Fruit fly (Drosophila melanogaster): Measurements from ENCODE around the gene Cph.

The Cph gene

DNA sequence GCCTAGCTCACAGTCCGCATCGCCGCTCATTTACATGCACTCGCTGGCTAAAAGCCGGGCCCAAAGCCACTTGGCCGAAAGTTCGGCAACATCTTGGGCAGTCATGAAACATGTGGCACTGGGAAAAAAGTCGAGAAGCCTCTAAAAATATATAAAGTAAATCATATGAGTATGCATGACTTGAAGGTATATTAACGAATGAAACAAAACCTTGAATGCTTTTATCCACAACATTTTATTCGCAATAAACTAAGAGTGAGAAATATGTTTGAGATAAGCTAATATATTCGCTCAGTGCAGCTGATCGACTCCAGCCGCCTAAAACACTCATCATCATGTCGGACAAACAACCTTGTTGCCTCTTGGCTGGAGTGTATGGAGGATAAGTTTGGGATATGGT lies 36.3 kb downstream of the Cph start:
- TF ChIP-seq noc (tag; optimal IDR thresholded peaks at IDR 0.05) = no peak

DNA sequence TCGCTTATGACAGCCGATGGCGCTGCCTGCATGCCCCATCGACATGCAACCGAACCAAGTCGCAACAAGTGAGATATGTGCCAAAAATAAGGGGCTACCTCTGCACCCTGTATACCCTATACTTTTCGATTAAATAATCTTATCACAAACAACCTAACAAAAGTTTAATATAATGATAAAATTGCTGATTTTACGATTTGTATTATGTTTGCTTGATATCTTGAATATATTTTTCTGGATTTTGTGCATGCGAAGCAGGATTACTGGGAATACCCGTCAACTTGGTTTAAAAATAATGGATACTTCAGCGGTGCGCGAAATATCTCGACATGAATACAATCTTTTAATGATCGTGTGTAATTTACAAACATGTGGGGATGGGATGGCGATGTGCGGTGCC lies 36.9 kb downstream of the Cph start:
- no peak for TF ChIP-seq noc (tag; optimal IDR thresholded peaks at IDR 0.05)

DNA sequence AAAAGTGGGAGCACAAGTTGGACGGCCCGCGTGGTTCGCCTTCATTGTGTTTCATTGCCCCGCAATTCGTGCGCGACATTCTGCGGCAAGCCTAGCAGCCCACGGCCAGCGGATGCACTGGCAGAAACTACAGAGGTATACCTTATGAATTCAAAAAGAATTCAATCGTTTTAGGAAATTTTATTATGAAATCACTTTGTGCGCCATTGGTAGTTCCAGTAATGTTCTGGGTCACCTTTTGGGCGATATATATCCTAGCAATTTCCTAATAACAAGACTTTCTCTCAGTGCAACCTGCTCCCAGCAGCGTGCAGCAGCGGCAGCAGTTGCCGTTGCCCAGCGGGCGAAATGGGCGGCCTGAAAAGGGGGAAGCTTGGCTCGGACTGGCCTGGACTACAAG lies 39.6 kb downstream of the Cph start:
- no peak for TF ChIP-seq noc (tag; optimal IDR thresholded peaks at IDR 0.05)

DNA sequence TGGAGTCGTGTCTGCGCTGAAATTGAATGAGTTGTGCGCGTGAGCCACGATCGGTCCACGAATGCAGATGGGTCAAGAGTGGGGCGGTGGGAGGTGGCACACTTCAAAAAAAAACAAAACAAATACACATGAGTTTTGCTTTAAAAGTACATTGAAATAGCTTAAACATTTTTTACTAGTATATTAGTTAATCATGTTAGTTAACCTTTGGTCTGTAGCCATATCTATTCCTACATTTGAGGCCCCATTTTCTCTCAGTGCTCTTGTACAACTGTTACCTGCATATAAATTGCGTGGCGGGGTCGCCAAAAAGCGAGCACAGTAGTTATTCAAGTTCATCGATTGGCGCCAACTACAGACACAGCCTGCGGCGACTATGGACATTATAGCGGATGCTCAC lies 41.8 kb downstream of the Cph start:
- TF ChIP-seq noc (tag; optimal IDR thresholded peaks at IDR 0.05) = no peak

DNA sequence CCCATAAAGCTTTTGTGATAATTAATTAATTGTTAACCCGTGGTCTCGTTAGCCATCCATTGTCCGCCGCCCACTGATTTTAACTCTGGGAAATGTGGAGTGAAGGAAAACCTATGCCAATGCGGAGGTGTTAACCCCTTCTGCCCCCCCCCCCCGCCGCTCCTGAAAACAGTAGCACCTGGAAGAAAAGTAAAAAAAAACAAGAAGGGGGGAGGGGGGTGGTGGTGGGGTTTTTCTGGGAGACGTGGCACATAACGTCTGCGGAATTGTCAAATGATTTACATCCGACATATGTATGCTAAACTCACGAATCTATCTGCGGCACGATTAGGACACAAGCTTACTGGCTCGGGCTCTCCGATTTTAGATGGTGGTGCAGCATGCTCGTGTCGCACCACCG lies 45.8 kb downstream of the Cph start:
- TF ChIP-seq noc (tag; optimal IDR thresholded peaks at IDR 0.05) = no peak

DNA sequence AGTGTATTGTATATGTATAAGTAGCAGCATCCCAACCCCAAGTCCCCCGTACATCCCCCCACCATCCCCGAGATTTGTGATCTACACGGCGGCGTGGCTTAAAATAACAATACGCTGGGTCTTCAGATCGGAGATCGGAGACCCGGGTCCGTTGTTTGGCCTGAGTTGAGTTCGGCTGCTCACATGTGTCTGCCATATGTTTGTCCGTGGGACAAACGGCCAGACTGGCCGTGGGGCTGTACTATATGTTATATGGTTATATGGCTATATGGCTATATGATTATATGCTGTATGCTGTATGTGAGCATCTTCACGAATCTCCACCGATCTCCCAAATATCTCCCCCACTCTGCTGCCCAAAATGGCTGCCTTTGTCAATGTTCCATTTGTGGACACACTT lies 52.0 kb downstream of the Cph start:
- TF ChIP-seq noc (tag; optimal IDR thresholded peaks at IDR 0.05) = no peak

DNA sequence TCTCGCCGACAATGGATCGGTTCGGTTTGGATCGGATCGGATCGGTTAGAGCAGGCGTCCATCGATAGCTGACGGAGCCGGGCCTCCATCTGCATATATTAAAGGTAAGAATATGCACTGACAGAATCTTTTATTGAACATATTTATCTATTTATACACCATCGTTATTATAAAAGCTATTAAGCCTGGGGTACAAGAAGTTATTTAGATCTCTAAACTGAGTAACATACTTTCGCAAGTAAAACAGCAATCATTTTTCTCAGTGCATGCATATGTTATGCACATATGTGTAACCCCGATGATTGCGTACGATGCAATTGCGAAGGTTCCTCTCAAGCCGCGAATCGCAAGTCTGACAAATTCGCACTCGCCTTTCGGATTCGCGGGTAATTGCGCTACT lies 55.5 kb downstream of the Cph start:
- TF ChIP-seq noc (tag; optimal IDR thresholded peaks at IDR 0.05) = no peak

DNA sequence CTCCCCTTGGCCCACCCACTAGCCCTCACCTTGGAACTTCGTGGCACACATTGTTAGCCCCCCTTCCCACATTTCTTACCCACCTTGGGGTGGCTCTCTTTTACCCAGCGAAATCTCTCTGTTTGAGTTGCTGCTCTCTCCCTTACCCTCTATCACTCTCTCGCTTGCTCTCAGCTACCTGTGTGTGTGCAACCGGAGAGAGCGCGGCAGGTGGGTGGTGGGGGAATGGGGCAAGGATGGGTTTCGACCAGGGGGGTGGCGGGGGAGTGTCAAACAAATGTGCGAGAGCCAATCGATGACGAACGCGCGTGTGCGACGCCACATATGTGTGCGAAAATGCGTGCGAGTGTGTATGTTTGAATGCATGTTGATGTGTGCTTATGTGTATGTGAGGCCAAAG lies 56.4 kb downstream of the Cph start:
- no peak for TF ChIP-seq noc (tag; optimal IDR thresholded peaks at IDR 0.05)

DNA sequence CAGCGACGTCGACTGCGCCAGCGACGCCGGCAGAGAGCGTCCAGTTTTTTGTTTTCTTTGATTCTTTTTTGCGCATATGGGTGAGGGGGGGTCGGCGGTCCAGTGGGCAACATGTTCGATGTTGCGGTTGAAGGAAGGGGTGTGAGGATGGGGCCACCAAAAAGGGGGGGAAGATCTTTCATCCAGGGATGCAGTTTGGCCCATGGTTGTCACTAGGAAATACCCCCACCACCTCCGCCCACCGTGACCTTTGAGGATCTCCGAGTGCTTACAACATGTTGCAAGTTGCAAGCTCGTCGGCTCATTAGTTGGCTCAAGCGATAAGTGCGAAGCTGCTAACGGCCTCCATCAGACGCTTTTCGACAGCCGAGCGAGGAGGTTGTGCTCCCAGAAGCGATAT lies 57.3 kb downstream of the Cph start:
- no peak for TF ChIP-seq noc (tag; optimal IDR thresholded peaks at IDR 0.05)

DNA sequence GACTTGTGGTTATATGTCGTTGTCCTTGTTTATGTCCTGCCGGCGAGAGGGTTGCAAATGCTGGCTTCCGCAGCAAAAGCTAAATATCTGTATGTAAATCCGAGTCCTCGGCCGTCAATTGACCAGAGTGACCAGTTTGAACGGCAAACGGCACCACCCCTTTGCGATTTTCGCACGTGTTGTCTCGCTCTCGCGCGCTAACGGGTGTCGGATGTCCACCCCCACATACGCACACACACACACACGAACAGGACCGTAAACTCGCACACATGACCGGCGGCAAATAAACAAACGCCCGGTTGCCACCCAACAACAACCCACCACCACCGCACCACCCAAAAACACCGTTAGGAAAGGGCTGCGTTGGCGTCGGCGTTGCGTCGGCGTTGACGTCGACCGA lies 58.1 kb downstream of the Cph start:
- TF ChIP-seq noc (tag; optimal IDR thresholded peaks at IDR 0.05) = no peak

DNA sequence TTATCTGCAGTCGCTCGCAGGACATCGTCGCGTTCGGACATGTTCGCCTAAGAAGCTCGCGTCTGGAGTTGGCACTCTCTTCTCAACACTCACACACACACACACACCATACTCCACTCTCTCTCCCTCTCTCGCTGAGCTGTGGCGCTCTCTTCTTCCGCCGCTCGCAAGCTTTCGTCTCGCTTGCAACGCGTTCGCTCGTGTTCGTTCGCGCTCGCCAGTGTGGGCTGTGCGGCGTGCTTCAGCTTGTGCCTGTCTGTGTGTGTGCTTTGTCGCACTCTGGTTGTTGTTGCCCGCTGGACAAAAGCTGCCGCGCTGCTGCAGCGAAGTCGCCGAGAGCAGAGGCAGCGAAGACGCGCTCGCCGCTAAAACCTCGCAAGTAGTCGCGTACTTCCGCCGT lies 58.5 kb downstream of the Cph start:
- no peak for TF ChIP-seq noc (tag; optimal IDR thresholded peaks at IDR 0.05)

DNA sequence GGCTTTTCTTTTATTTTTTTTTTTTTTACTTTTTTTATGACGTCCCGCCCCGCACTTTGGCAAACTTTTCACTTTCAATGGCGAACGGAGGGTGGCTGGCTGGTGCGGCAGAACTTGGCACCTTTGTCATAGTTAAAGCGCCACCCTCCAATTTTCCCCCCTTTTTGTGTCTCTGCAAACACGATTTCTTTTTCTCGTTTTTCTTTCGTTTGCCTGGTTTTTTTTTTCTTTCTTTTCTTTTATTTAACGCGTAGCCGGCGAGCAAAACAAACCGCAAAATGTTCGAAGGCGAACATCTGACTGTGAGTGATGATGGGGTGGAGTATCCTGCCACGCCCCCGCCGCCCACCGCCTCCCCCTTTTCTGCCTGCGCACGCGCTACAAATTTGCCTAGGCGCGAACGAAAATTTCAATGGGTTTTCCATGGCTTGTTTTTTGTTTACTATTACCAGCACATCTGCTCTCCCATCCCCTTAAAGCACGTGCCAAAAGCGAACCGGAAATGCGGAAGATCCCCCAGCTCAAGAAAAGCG lies 63.9 kb downstream of the Cph start:
- TF ChIP-seq noc (tag; optimal IDR thresholded peaks at IDR 0.05) = no peak

DNA sequence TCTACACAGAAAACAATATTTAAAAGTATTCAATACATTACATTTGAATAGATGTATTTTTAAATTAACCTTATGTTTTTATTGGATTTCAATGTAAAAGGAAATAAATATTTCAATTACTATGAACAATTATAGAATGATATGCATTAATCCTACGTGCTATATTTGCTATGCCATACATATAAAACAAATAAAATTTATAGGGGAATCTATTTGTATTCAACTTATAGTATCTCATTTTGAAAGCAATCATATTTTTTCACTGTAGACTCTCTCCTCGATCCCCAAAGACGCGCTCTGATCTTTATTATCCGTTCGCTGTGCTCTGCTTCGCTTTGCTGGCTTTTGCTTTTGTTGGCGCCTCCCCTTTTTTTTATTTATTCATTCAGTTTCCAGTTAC lies 66.7 kb downstream of the Cph start:
- TF ChIP-seq noc (tag; optimal IDR thresholded peaks at IDR 0.05) = no peak

DNA sequence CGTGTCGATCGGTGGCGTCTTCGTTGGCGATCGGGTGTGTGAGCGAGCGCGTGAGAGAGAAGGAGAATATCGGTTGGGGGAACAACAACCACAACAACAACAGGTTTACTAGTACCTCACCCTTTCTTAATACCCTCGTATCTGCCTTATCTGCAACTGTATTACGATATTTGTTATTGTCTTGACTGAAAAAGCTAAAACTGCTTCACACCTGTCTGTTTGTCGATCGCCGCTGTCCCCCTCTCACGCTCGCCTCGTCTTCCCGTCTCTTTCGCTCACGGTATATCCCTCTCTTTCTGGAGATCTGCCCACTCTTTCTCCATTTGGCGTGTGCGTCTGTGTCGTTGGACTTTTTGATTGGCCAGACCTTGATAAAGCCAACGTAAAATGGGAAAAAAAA lies 67.2 kb downstream of the Cph start:
- no peak for TF ChIP-seq noc (tag; optimal IDR thresholded peaks at IDR 0.05)

DNA sequence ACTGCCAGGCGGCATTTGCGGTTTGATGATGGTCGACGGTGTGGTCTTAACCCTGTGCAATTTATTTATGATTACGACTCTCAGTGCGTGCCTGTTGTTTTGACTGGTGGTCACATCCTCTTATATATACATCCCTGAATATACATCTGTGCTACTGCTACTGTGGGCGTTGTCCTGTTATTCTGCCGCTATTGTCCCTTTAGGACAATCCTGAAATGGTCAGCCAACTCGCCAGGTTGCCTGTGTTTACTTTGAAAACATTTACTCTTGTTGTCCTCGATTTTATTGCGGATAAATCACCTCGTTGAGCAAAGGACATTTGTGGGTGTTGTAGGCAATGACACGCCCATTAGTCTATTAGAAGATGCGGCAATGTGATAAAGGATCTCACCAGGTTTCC lies 83.6 kb downstream of the Cph start:
- no peak for TF ChIP-seq noc (tag; optimal IDR thresholded peaks at IDR 0.05)

DNA sequence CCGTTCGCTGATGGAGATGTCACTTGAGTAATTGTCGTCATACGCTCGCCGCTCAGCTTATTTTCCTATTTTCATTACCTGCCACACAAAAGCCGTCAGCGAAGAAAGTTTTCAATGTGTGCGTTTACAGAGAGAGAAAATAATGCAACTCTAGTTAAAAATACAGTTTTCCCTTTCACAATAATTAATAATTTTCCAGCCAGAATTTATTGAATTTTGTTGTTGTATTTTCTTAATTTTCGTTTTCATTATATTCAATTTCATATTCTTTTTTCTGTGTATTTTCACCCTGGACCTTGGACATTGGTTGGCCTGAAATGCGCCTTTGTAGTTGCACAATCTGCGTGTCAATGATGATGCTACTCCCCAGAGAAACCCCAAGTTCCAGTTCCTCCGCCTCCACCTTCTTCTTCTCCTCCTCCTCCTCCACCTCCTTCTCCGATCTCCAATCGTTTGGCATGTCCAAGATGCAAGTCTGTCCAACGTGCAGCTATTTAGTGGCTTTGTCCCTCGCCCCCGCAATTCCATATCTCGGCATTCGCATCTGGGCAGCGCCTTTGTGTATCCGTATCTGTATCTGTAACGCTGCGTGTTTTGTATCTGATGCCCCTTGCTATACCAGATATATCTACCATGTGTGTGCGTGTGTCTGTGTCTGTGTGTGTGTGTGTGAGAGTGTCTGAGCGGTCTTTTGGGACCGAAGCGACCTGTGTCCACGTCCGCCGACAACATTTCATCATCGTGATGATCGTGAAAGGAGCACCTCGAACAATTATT lies 84.8 kb downstream of the Cph start:
- no peak for TF ChIP-seq noc (tag; optimal IDR thresholded peaks at IDR 0.05)

DNA sequence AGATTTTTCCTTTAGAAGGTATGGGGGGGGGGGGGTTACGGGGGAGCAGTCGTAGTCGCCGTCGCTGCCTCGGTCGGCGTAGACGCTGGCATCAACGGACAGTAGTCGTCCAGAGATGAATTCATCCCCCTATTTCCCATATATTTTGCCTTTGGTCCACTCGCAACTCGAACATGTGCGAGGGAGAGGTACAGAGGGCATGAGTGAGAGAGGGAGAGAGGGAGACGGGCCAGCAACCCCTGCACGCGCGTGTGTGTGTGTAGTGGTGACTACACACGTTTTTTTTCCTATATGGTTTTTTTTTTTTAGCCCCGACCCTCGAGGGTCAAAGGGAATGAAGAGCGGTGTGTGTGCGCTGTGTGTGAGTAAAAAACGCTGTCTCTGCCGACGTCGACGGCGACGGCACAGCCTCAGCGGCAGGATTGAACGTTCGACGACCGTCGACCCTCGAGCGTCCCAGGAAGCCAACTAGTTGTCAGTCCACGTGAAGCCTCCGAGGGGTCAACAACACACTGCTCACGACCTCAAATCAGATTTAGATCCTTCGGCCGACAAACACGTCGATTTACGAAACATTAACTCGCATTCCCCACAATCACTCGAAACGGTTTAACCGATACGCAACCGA lies 88.6 kb downstream of the Cph start:
- no peak for TF ChIP-seq noc (tag; optimal IDR thresholded peaks at IDR 0.05)

DNA sequence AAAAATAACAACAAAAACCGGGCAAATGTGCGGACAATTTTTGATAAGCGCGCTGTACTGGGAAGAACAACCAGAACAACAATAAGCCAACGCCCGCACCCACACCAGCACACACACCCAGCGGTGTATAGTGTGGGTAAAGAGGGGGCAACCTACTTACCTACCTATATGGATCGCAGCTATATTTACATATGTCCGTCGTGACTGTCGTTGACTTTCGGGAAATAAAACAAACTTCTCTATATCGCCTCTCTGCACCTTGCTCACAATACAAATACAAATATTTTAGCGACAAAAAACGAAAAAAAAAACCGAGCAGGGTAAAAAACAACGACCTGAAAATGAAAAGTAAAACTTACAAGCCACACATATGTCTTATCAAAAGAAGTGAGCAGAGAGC lies 89.8 kb downstream of the Cph start:
- no peak for TF ChIP-seq noc (tag; optimal IDR thresholded peaks at IDR 0.05)
